Worm (Caenorhabditis elegans) whole organism, L1 larva: Measurements from ENCODE around the gene wrt-8.

Source experiments
- aly-2 ChIP-seq: fragments of 150-350 bp; optimal IDR thresholded peaks from 2 replicates; lab custom pipeline; 2014; ENCODE audit warnings: missing biosample characterization, missing genetic modification characterization
- ets-5 ChIP-seq: fragments of 200-800 bp; sonication (Bioruptor generic); IDR thresholded peaks from 2 replicates; pipeline ENCODE4 v1.3.6; 2022; ENCODE audit warnings: missing genetic modification characterization, missing compliant biosample characterization
- fkh-10 ChIP-seq: sonication (generic microtip); optimal IDR thresholded peaks from 2 replicates; lab custom pipeline; 2017; ENCODE audit warnings: missing biosample characterization, missing genetic modification reagents, missing genetic modification characterization
- lin-39 ChIP-seq: fragments of 150-350 bp; optimal IDR thresholded peaks from 2 replicates; lab custom pipeline; 2014; ENCODE audit warnings: missing biosample characterization, missing genetic modification reagents, missing genetic modification characterization
- lsy-2 ChIP-seq, 2 experiments: fragments of 150-350 bp; optimal IDR thresholded peaks; 2 replicates each; lab custom pipeline; 2014; ENCODE audit warnings: missing biosample characterization in 2 of 2, missing genetic modification characterization in 2 of 2
- skn-1 ChIP-seq: fragments of 150-350 bp; optimal IDR thresholded peaks from 2 replicates; lab custom pipeline; 2014; ENCODE audit warnings: missing biosample characterization, missing genetic modification characterization
- ztf-4 ChIP-seq: fragments of 150-350 bp; optimal IDR thresholded peaks from 2 replicates; lab custom pipeline; 2014; ENCODE audit warnings: missing biosample characterization, missing genetic modification characterization

DNA sequence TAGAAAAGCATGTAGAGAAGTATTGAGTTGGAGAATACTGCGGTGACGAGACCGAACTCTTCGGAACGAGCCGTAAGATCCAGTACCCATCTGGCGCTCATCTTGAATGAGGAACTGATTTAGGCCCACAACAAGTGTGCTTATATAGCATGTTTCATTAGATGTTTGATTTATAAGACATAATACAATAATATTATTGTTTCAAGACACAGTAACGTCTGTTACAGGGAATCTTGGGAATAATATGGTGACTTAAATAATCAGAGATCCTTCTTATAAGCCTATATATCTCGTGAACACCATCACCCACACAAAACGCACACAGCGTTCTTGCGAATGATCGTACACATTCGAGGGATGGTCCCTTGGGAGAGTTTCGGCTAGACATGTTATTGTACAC lies 39.4 kb upstream of the wrt-8 start, which contains the start of gene str-88:
- TF ChIP-seq lin-39 (tag; lab: Kevin White, UChicago): no peak
- TF ChIP-seq skn-1: no peak
- no peak for TF ChIP-seq ets-5 (GFP tag; lab: Robert Waterston, UW)
- TF ChIP-seq aly-2 (tag; lab: Kevin White, UChicago): no peak
- no peak for TF ChIP-seq ztf-4
- no peak for TF ChIP-seq lsy-2 (tag; optimal IDR thresholded peaks at IDR 0.05; lab: Kevin White, UChicago)
- no peak for TF ChIP-seq fkh-10 (GFP tag; lab: Kevin White, UChicago)
